Worm (Caenorhabditis elegans): ENCODE data around the gene bbs-4.

ce11 chrIII:9590212-9590611 lies 21.8 kb downstream of the bbs-4 start:
- no peak for TF ChIP-seq ref-1 (GFP tag; conservative IDR thresholded peaks at IDR 0.05)
- TF ChIP-seq ztf-23 (GFP tag; IDR thresholded peaks at IDR 0.05), result no peak
- TF ChIP-seq tab-1 (GFP tag; IDR thresholded peaks at IDR 0.05), result no peak
- TF ChIP-seq flt-1 (GFP tag; IDR thresholded peaks at IDR 0.05), result no peak
